Fruit fly (Drosophila melanogaster) Kc167 (cell line): ENCODE results near the gene sff.

Experiments
- Myc ChIP-seq: fragments of >200 bp; optimal IDR thresholded peaks from 2 replicates; lab custom pipeline; 2017; ENCODE audit warnings: missing external identifiers
- Sin3A ChIP-seq: fragments of >200 bp; optimal IDR thresholded peaks from 2 replicates; lab custom pipeline; 2018; ENCODE audit warnings: missing external identifiers
- h ChIP-seq: fragments of >200 bp; optimal IDR thresholded peaks from 3 replicates; lab custom pipeline; 2018; ENCODE audit warnings: missing external identifiers
- insv ChIP-seq: fragments of >200 bp; optimal IDR thresholded peaks from 3 replicates; lab custom pipeline; 2018; ENCODE audit warnings: missing external identifiers
- psq ChIP-seq: fragments of >200 bp; optimal IDR thresholded peaks from 2 replicates; lab custom pipeline; 2017; ENCODE audit warnings: missing external identifiers
- ttk ChIP-seq: sonication (Bioruptor generic); optimal IDR thresholded peaks from 2 replicates; lab custom pipeline; 2017; ENCODE audit warnings: missing external identifiers

Gene sff

DNA sequence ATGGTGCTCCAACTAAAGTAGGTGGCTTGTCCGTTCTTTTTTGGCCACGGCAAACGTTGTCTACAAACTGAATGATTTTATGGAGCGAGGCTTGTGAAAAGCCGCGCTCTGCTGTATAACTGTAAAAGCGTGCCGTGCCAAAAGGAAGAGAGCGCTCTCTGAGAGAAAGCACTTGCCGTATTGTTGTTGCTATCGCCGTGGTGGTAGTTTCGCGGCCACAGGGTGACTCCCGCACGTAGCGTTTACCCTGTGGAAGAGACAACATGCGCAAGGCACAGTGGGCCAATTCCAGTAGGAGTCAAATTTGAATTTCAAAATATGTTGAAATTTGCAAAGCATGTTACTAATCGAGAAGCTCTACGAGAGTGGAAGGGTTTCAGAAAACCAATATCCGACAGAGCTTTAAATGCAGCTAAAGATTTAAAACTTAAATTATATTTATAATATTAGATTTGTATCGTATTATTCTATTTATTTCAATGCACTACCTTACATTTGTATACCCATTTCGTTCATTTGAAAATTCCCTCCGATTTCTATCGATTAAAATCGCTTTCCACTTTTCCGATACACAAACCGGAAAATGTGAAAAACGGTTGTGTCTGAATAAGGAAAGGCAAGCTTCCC, at the start of gene sff:
sff (minus strand) TSS at position 51 of the 627 bp plus-strand sequence.
- TF ChIP-seq psq (no peak), Sin3A (lab: Kevin White, UChicago) (no peak), ttk (lab: Kevin White, UChicago) (no peak), Myc (lab: Kevin White, UChicago) (no peak), insv (lab: Kevin White, UChicago) (no peak)

DNA sequence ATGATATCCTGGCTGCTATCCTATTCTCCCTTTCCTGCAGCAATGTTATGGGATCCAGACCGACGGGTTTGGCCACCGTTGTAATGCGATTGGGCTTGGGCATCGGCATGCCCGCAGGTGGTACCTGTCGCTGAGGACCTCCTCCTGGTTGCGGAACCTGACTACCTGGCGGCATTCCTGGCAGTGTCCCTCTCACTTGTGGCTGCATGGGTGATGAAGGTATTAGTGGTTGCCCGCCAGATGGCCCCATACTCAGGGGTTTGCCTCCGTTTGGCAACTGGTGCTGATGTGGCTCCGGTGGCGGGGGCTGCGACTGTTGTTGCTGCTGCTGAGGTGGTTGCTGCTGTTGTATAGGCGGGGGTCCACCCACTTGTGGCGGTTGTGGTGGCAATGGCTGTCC, 49.5 kb upstream of the sff start:
- TF ChIP-seq insv (lab: Kevin White, UChicago) (no peak), Myc (lab: Kevin White, UChicago) (no peak)

DNA sequence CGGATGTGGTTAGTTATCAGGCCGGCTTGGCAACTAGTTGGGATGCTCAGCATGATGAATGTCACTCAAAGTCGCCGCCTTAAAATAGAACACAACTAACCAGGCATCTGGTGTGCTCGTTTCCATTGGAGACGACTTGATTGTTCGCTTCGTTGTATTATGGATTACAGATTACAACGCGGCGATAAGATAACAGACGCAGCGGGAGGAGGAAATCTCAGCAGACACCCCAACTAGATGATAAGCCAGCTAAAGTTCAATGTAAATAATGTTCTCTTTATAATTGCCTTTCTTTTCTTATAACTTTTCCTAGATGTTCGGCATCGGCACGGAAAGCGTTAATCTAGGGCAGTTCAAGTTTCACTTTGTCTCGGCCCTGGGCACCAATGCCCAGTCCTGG, 44.0 kb upstream of the sff start:
- TF ChIP-seq h (lab: Kevin White, UChicago) (no peak), Sin3A (lab: Kevin White, UChicago) (no peak), ttk (lab: Kevin White, UChicago) (no peak), Myc (lab: Kevin White, UChicago) (no peak), insv (lab: Kevin White, UChicago) (no peak), psq (no peak)

DNA sequence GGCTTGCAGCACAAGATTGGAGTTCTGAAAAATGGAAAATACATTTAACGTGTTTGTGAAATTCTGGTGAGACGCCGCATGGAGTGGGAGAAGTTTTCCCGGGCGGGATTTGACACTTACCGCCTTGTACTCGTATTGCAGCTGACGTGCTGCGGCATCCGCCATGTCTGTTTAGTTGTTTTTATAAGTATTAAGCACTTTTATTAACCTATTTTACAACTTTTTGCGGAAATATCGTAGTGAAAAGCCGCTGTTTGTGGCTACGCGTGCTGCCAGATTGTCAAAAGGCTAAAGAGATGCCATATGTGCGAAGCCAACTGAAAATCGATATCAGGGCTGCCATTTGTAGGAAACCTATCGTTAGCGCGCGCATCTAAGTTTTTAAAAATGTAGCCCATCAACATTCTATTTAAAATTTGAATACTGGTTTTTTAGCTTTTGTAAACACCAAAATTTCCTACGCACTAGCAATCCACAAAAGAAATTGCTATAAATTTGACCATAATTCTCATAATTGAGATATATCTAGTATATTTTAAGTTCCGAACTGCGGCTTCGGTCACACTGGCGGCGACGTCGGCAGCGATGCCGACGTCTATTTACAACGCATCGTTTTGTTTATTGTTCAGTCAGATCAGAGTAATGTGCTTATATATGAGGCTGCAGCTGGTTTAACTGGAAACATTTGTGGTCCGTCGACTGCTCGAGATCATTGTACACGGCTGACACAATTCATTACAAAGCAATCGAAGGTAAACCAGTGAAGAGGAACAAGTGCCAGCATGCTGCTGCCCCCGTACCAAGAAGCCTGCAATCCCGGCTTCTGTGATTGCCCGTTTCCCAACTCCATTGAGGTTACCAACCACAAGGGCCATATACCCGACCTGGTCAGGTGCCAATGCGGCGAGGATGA, 43.2 kb upstream of the sff start, which contains the start of the genes Brr2 and CG10516:
Brr2 (minus strand) TSS at position 285 of the 913 bp plus-strand sequence.
CG10516 (plus strand) TSS at position 617 of the 913 bp plus-strand sequence.
- TF ChIP-seq h (lab: Kevin White, UChicago) (no peak), Myc (lab: Kevin White, UChicago) (no peak), insv (lab: Kevin White, UChicago) (no peak), psq (no peak), ttk (lab: Kevin White, UChicago) (no peak), Sin3A (lab: Kevin White, UChicago) (no peak)

DNA sequence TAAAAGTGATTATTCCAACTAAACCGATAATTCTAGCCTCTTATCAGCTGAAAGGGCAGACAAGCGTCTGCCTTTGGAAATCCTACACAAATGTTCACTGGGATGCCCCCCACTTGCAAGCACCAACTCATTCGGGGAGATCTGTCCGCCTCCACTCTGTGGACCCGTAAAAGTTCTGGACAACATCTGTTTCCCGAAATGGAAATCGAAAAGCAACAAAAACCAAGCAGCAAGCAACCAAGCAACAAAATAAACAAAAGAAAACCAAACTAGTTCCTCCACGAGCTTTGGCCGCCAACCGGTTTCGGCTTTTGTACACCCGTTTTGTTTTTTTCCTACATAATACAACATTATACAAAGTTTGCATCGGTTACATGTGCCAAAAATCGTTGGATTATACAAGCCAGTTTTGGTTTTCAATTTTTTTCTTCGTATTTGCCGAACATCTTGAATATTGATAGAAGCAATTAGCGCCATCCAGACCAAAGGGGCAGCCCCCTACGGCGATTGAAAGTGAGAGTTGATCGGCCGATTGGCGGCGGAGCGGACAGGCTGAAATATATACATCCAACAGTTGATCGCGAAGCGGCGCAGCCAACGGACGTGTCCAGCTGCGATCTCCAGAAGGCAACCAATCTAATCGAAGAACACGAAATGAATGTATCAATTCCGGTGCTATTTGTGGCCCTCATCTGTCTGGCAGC, 34.1 kb upstream of the sff start, which contains the start of gene CG17032:
CG17032 (plus strand) TSS at position 232 of the 704 bp plus-strand sequence.
- TF ChIP-seq Sin3A (lab: Kevin White, UChicago) (no peak), h (lab: Kevin White, UChicago) (no peak), Myc (lab: Kevin White, UChicago) (no peak), psq (no peak), ttk (lab: Kevin White, UChicago) (no peak), insv (lab: Kevin White, UChicago) (no peak)

DNA sequence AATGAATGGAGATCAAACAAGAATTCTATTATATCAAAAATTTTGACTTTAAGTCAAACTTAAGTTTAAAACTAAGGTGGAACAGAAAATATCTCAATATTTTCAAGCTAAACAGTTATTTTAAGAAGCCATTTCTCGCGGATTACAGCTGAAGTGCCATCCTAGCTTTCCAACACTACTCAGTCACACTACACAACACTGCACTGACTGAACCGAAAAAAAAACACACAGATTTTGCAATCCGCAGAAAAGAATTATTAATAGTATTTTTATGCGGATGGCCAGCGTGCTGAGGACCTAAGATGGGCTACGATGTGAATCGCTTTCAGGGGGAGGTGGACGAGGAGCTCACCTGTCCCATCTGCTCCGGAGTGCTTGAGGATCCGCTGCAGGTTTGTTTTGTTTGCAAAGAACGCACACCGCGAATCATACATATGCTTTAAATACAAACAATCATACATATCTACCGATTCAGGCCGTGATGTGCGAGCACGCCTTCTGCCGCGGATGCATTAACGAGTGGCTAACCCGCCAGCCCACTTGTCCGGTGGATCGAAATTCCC, 31.9 kb upstream of the sff start, which contains the start of gene elgi:
elgi (plus strand) TSS at position 103 of the 563 bp plus-strand sequence.
- TF ChIP-seq Myc (lab: Kevin White, UChicago) (no peak), h (lab: Kevin White, UChicago) (no peak), Sin3A (lab: Kevin White, UChicago) (no peak), insv (lab: Kevin White, UChicago) (no peak), psq (no peak), ttk (lab: Kevin White, UChicago) (no peak)

DNA sequence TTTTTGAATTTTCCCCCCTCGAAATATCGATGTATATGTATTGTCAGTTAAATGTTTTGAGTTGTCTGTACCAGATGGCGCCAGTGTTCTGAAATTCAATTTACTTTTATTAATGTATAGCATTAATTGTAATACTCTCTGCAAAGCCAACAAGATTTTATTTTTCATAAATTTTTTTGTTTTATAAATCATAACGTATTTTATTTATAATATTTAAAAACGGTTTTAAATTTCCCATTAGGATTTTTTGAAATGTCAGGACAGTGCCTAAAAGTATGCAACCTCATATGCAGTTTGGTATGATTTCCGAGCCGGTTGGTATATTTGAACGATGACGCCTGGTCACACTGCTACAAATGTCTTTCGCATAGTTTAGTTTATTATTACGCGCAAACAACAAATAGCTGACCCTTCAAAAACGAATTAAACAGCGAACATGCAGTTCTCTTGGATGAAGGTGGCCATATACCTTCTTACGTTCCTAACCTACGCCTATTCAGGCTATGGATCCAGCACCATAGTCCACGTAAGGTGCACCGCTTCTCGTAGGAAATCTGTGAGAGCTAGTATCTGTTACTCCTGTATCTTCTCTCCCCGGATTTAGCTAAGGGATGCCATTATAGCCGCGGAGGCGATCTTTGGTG, 30.2 kb upstream of the sff start, which contains the start of the genes Pka-C3 and GXIVsPLA2:
Pka-C3 (minus strand) TSS at position 14 of the 644 bp plus-strand sequence.
GXIVsPLA2 (plus strand) TSS at position 313 of the 644 bp plus-strand sequence.
- TF ChIP-seq psq (no peak), Sin3A (lab: Kevin White, UChicago) (no peak), insv (lab: Kevin White, UChicago) (no peak), ttk (lab: Kevin White, UChicago) (no peak), h (lab: Kevin White, UChicago) (no peak), Myc (lab: Kevin White, UChicago) (no peak)

DNA sequence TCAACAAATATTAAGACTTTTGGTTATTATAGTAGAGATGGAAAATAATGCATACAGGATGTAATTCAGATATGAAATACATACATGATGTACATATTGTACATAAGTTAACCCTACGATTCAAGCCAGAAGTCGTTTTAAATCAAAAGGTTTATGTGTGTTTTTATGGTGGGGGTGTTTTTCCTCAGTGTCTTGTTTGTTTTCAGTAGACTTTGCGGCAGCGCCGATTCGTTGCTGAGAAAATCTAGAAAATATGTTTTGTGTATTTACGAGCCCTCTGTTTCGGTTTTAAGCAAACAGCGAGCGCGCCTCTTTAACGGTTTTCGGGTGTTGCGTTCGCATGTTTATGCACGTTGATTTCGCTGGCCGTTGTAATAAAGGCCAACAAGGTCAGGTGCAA, 29.2 kb upstream of the sff start:
- TF ChIP-seq ttk (lab: Kevin White, UChicago) (no peak), Sin3A (lab: Kevin White, UChicago) (no peak)

DNA sequence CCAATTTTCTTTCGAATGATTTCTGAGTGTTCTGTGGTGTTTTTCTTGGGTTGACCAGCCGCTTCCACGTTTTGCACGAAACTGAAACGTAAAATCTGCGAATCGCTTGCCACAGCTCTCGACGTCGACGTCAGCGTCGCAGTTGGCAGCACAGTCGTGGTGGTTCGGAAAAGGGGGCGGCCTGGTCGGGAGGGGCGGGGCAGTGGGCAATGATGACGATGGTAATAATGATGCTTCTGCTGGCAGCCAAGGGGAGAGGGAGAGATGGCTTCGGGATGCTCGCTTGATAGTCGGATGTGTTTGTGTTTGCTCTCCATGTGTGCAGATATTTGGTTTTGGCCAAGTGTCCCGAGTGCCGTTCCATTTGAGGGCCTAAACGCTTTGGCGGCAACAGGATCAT, 28.2 kb upstream of the sff start:
- TF ChIP-seq insv (lab: Kevin White, UChicago) (no peak), h (lab: Kevin White, UChicago) (no peak), ttk (lab: Kevin White, UChicago) (no peak), Sin3A (lab: Kevin White, UChicago) (no peak), psq (no peak), Myc (lab: Kevin White, UChicago) (no peak)

DNA sequence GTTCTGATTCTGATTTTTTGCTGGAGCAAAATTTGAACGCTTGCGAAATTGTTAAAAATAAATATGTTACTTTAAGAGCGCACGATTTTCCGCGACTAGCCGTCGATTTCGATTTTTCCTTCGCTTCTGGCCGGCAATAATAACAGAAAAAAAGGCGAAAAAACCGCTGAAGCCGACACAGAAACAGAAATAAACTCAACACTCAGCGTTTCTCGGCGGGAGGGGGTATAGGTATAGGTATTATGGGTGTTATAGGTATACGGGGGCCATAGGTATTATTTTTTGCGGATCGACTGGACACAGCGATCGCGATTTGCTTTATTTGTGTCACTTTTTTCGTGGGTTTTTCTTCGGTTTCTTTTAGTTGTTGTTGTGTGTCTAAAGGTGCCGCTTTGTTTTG, 27.6 kb upstream of the sff start:
- no peak for TF ChIP-seq Sin3A (lab: Kevin White, UChicago)
- TF ChIP-seq Myc (lab: Kevin White, UChicago), result no peak
- no peak for TF ChIP-seq insv (lab: Kevin White, UChicago)
- TF ChIP-seq psq, result no peak
- TF ChIP-seq ttk (lab: Kevin White, UChicago), result no peak
- no peak for TF ChIP-seq h (lab: Kevin White, UChicago)
